Worm (Caenorhabditis elegans) whole organism, dauer: ENCODE measurements around the gene nspg-10.

ENCODE experiments used
- unc-62 ChIP-seq: sonication (generic microtip); optimal IDR thresholded peaks from 2 replicates; lab custom pipeline; 2017; ENCODE audit warnings: missing biosample characterization, missing genetic modification reagents, missing genetic modification characterization

nspg-10 gene

ce11 chrIV:4652365-4652844 lies 46.8 kb downstream of the nspg-10 start, which contains the start of gene F29B9.5:
Gene F29B9.5 (plus strand): TSS chrIV:4652415.
- TF ChIP-seq unc-62 (GFP tag; lab: Kevin White, UChicago): no peak

ce11 chrIV:4652962-4653361 lies 47.4 kb downstream of the nspg-10 start, which contains the start of gene psr-1:
Gene psr-1 (plus strand): TSS chrIV:4653262.
- no peak for TF ChIP-seq unc-62 (GFP tag; lab: Kevin White, UChicago)

- no peak for TF ChIP-seq unc-62 (GFP tag; lab: Kevin White, UChicago)
Observed at ce11 chrIV:4653708-4654107, 48.1 kb downstream of the nspg-10 start.

ce11 chrIV:4655979-4656378 lies 50.4 kb downstream of the nspg-10 start:
- no peak for TF ChIP-seq unc-62 (GFP tag; lab: Kevin White, UChicago)

- no peak for TF ChIP-seq unc-62 (GFP tag; lab: Kevin White, UChicago)
Observed at ce11 chrIV:4656380-4656779, 50.8 kb downstream of the nspg-10 start.
